Fruit fly (Drosophila melanogaster) whole organism, embryonic: ENCODE data around the gene Tengl3.

ENCODE experiments used
- Abd-B ChIP-seq: fragments of 200-800 bp; sonication (Bioruptor generic); optimal IDR thresholded peaks from 2 replicates; lab custom pipeline; 2018; ENCODE audit warnings: missing biosample characterization, mild to moderate bottlenecking, missing genetic modification characterization, moderate library complexity
- Antp ChIP-seq: fragments of 200-800 bp; sonication (Bioruptor generic); optimal IDR thresholded peaks from 3 replicates; lab custom pipeline; 2016; ENCODE audit warnings: missing biosample characterization, missing genetic modification characterization
- Asciz ChIP-seq: fragments of 200-800 bp; sonication (Bioruptor generic); optimal IDR thresholded peaks from 2 replicates; lab custom pipeline; 2017; ENCODE audit warnings: missing biosample characterization, mild to moderate bottlenecking, missing genetic modification characterization, missing genetic modification reagents
- BtbVII ChIP-seq: fragments of 200-800 bp; sonication (Bioruptor generic); optimal IDR thresholded peaks from 3 replicates; lab custom pipeline; 2017; ENCODE audit warnings: missing biosample characterization, mild to moderate bottlenecking, missing genetic modification characterization
- CG10543 ChIP-seq: fragments of 200-800 bp; sonication (Bioruptor generic); optimal IDR thresholded peaks from 3 replicates; lab custom pipeline; 2017; ENCODE audit warnings: missing biosample characterization, mild to moderate bottlenecking, missing genetic modification characterization, moderate library complexity
- CG11723 ChIP-seq: fragments of 200-800 bp; sonication (Bioruptor generic); optimal IDR thresholded peaks from 2 replicates; lab custom pipeline; 2017; ENCODE audit warnings: missing biosample characterization, mild to moderate bottlenecking, missing genetic modification characterization
- CG12391 ChIP-seq: fragments of 200-800 bp; sonication (Bioruptor generic); optimal IDR thresholded peaks from 3 replicates; lab custom pipeline; 2018; ENCODE audit warnings: missing biosample characterization, mild to moderate bottlenecking, missing genetic modification characterization, moderate library complexity
- CG12659 ChIP-seq: fragments of 200-800 bp; sonication (Bioruptor generic); optimal IDR thresholded peaks from 3 replicates; lab custom pipeline; 2017; ENCODE audit warnings: mild to moderate bottlenecking, missing biosample characterization, missing genetic modification reagents, missing genetic modification characterization
- CG1529 ChIP-seq: fragments of 200-800 bp; sonication (Bioruptor generic); optimal IDR thresholded peaks from 3 replicates; lab custom pipeline; 2018; ENCODE audit warnings: missing biosample characterization, missing genetic modification characterization
- CG1602 ChIP-seq: fragments of 200-800 bp; sonication (Bioruptor generic); optimal IDR thresholded peaks from 3 replicates; lab custom pipeline; 2016; ENCODE audit warnings: missing biosample characterization, missing genetic modification characterization
- CG17359 ChIP-seq: fragments of 200-800 bp; sonication (Bioruptor generic); optimal IDR thresholded peaks from 3 replicates; lab custom pipeline; 2018; ENCODE audit warnings: missing biosample characterization, mild to moderate bottlenecking, missing genetic modification characterization, moderate library complexity
- CG17802 ChIP-seq: fragments of 200-800 bp; sonication (Bioruptor generic); optimal IDR thresholded peaks from 2 replicates; lab custom pipeline; 2018; ENCODE audit warnings: missing biosample characterization, mild to moderate bottlenecking, missing genetic modification characterization, moderate library complexity
- CG18476 ChIP-seq: fragments of 200-800 bp; sonication (Bioruptor generic); optimal IDR thresholded peaks from 2 replicates; lab custom pipeline; 2016; ENCODE audit warnings: missing biosample characterization, mild to moderate bottlenecking, missing genetic modification characterization
- CG2116 ChIP-seq: fragments of 200-800 bp; sonication (Bioruptor generic); optimal IDR thresholded peaks from 3 replicates; lab custom pipeline; 2018; ENCODE audit warnings: missing biosample characterization, mild to moderate bottlenecking, missing genetic modification characterization
- CG31388 ChIP-seq: fragments of 200-800 bp; sonication (Bioruptor generic); optimal IDR thresholded peaks from 2 replicates; lab custom pipeline; 2016; ENCODE audit warnings: missing biosample characterization, missing genetic modification characterization
- CG8089 ChIP-seq: fragments of 200-800 bp; sonication (Bioruptor generic); optimal IDR thresholded peaks from 3 replicates; lab custom pipeline; 2016; ENCODE audit warnings: missing biosample characterization, missing genetic modification characterization
- D19B ChIP-seq: fragments of 200-800 bp; sonication (Bioruptor generic); optimal IDR thresholded peaks from 2 replicates; lab custom pipeline; 2017; ENCODE audit warnings: missing biosample characterization, mild to moderate bottlenecking, missing genetic modification characterization
- Dad ChIP-seq: fragments of 200-800 bp; sonication (Bioruptor generic); optimal IDR thresholded peaks from 3 replicates; lab custom pipeline; 2016; ENCODE audit warnings: missing biosample characterization, missing genetic modification characterization
- Drgx ChIP-seq: fragments of 200-800 bp; sonication (Bioruptor generic); IDR thresholded peaks from 2 replicates; pipeline ENCODE4 v1.3.6; 2022; ENCODE audit warnings: missing biosample characterization, missing genetic modification characterization
- E2f2 ChIP-seq: fragments of 200-800 bp; sonication (Bioruptor generic); IDR thresholded peaks from 2 replicates; pipeline ENCODE4 v1.3.6; 2022; ENCODE audit warnings: missing biosample characterization, missing genetic modification characterization
- HmgZ ChIP-seq: fragments of 200-800 bp; sonication (Bioruptor generic); optimal IDR thresholded peaks from 2 replicates; lab custom pipeline; 2018; ENCODE audit warnings: missing biosample characterization, mild to moderate bottlenecking, missing genetic modification characterization
- Hr39 ChIP-seq: fragments of >200 bp; optimal IDR thresholded peaks from 2 replicates; lab custom pipeline; 2017
- MBD-R2 ChIP-seq: fragments of 200-800 bp; sonication (Bioruptor generic); IDR thresholded peaks from 2 replicates; pipeline ENCODE4 v1.3.6; 2022; ENCODE audit warnings: missing biosample characterization, missing genetic modification characterization
- Mes4 ChIP-seq: fragments of 200-800 bp; sonication (Bioruptor generic); optimal IDR thresholded peaks from 2 replicates; lab custom pipeline; 2016; ENCODE audit warnings: missing biosample characterization, missing genetic modification characterization
- Myb ChIP-seq: fragments of 200-800 bp; sonication (Bioruptor generic); optimal IDR thresholded peaks from 2 replicates; lab custom pipeline; 2016; ENCODE audit warnings: missing biosample characterization, missing genetic modification characterization
- Oli ChIP-seq: fragments of 200-800 bp; sonication (Bioruptor generic); optimal IDR thresholded peaks from 2 replicates; lab custom pipeline; 2018; ENCODE audit warnings: missing biosample characterization, mild to moderate bottlenecking, missing genetic modification characterization, moderate library complexity
- Optix ChIP-seq: fragments of 200-800 bp; sonication (Bioruptor generic); IDR thresholded peaks from 3 replicates; pipeline ENCODE4 v1.3.6; 2022; ENCODE audit warnings: missing biosample characterization, missing genetic modification characterization
- Ravus ChIP-seq: fragments of 200-800 bp; sonication (Bioruptor generic); IDR thresholded peaks from 2 replicates; pipeline ENCODE4 v1.3.6; 2022; ENCODE audit warnings: missing biosample characterization, missing genetic modification characterization
- Rfx ChIP-seq: fragments of 200-800 bp; sonication (Bioruptor generic); IDR thresholded peaks from 2 replicates; pipeline ENCODE4 v1.3.6; 2022; ENCODE audit warnings: missing biosample characterization, missing genetic modification characterization
- Side ChIP-seq: fragments of 200-800 bp; sonication (Bioruptor generic); optimal IDR thresholded peaks from 2 replicates; lab custom pipeline; 2016; ENCODE audit warnings: missing biosample characterization, missing genetic modification characterization
- Sry-δ ChIP-seq: fragments of 200-800 bp; sonication (Bioruptor generic); optimal IDR thresholded peaks from 2 replicates; lab custom pipeline; 2016; ENCODE audit warnings: missing biosample characterization, missing genetic modification characterization
- Vsx1 ChIP-seq: fragments of 200-800 bp; sonication (Bioruptor generic); optimal IDR thresholded peaks from 2 replicates; lab custom pipeline; 2017; ENCODE audit warnings: missing biosample characterization, mild to moderate bottlenecking, missing genetic modification characterization, missing genetic modification reagents
- Xrp1 ChIP-seq: fragments of 200-800 bp; sonication (Bioruptor generic); IDR thresholded peaks from 2 replicates; pipeline ENCODE4 v1.3.6; 2022; ENCODE audit warnings: missing biosample characterization, missing genetic modification characterization
- YL-1 ChIP-seq: fragments of 200-800 bp; sonication (Bioruptor generic); optimal IDR thresholded peaks from 3 replicates; lab custom pipeline; 2017; ENCODE audit warnings: missing biosample characterization, mild to moderate bottlenecking, missing genetic modification characterization
- bbx ChIP-seq: fragments of 200-800 bp; sonication (Bioruptor generic); IDR thresholded peaks from 2 replicates; pipeline ENCODE4 v1.3.6; 2022; ENCODE audit warnings: missing biosample characterization, missing genetic modification characterization; ENCODE audit not compliant: partially characterized antibody
- chn ChIP-seq: fragments of 200-800 bp; sonication (Bioruptor generic); optimal IDR thresholded peaks from 2 replicates; lab custom pipeline; 2016; ENCODE audit warnings: missing biosample characterization, missing genetic modification characterization
- corto ChIP-seq: fragments of 200-800 bp; sonication (Bioruptor generic); optimal IDR thresholded peaks from 2 replicates; lab custom pipeline; 2016; ENCODE audit warnings: missing biosample characterization, mild to moderate bottlenecking, missing genetic modification characterization, moderate library complexity
- dpn ChIP-seq, 2 experiments: fragments of 200-800 bp; sonication (Bioruptor generic); optimal IDR thresholded peaks; 3 replicates each; lab custom pipeline; 2016; ENCODE audit warnings: missing biosample characterization in 2 of 2, missing genetic modification characterization in 2 of 2
- fu2 ChIP-seq: fragments of 200-800 bp; sonication (Bioruptor generic); optimal IDR thresholded peaks from 2 replicates; lab custom pipeline; 2016; ENCODE audit warnings: missing biosample characterization, missing genetic modification characterization
- gcm2 ChIP-seq: fragments of 200-800 bp; sonication (Bioruptor generic); optimal IDR thresholded peaks from 2 replicates; lab custom pipeline; 2016; ENCODE audit warnings: missing biosample characterization, missing genetic modification characterization
- ham ChIP-seq: fragments of 200-800 bp; sonication (Bioruptor generic); IDR thresholded peaks from 2 replicates; pipeline ENCODE4 v1.3.6; 2022; ENCODE audit warnings: missing biosample characterization, missing genetic modification characterization
- jing ChIP-seq: fragments of 200-800 bp; sonication (Bioruptor generic); optimal IDR thresholded peaks from 2 replicates; lab custom pipeline; 2018; ENCODE audit warnings: missing biosample characterization, mild to moderate bottlenecking, missing genetic modification characterization
- luna ChIP-seq: fragments of 200-800 bp; sonication (Bioruptor generic); optimal IDR thresholded peaks from 2 replicates; lab custom pipeline; 2016; ENCODE audit warnings: missing biosample characterization, missing genetic modification characterization
- phol ChIP-seq: fragments of 200-800 bp; sonication (Bioruptor generic); optimal IDR thresholded peaks from 3 replicates; lab custom pipeline; 2018; ENCODE audit warnings: missing biosample characterization, mild to moderate bottlenecking, missing genetic modification characterization, moderate library complexity
- pum ChIP-seq: fragments of 200-800 bp; sonication (Bioruptor generic); optimal IDR thresholded peaks from 2 replicates; lab custom pipeline; 2016; ENCODE audit warnings: missing biosample characterization, missing genetic modification characterization
- rib ChIP-seq: fragments of 200-800 bp; sonication (Bioruptor generic); IDR thresholded peaks from 2 replicates; pipeline ENCODE4 v1.3.6; 2022; ENCODE audit warnings: missing biosample characterization, missing genetic modification characterization
- salm ChIP-seq: fragments of 200-800 bp; sonication (Bioruptor generic); optimal IDR thresholded peaks from 2 replicates; lab custom pipeline; 2018; ENCODE audit warnings: missing biosample characterization, mild to moderate bottlenecking, missing genetic modification characterization
- so ChIP-seq: fragments of 200-800 bp; sonication (Bioruptor generic); IDR thresholded peaks from 3 replicates; pipeline ENCODE4 v1.3.6; 2022; ENCODE audit warnings: missing biosample characterization, missing genetic modification characterization
- unc-4 ChIP-seq: fragments of 200-800 bp; sonication (Bioruptor generic); IDR thresholded peaks from 2 replicates; pipeline ENCODE4 v1.3.6; 2022; ENCODE audit warnings: missing biosample characterization, missing genetic modification characterization; ENCODE audit not compliant: partially characterized antibody

The Tengl3 gene

dm6 chr2L:2202018-2202852 lies 35.8 kb downstream of the Tengl3 start (continued):
- peak; percentile 93 for TF ChIP-seq CG17802 (tag; lab: Kevin White, UChicago)
- TF ChIP-seq bbx, result peak; percentile 77
- peak; percentile 99 for TF ChIP-seq CG1602 (GFP tag; lab: Kevin White, UChicago)
- TF ChIP-seq Myb (GFP tag; lab: Kevin White, UChicago), result peak; percentile 81
- peak; percentile 100 for TF ChIP-seq CG1529
- TF ChIP-seq CG17359 (tag; lab: Kevin White, UChicago), result peak; percentile 100
- TF ChIP-seq MBD-R2, result peak; percentile 81
- TF ChIP-seq Hr39 (lab: Kevin White, UChicago), result no peak
- TF ChIP-seq Sry-δ (GFP tag; lab: Kevin White, UChicago), result peak; percentile 74
- peak; percentile 97 for TF ChIP-seq Optix
- TF ChIP-seq Dad (GFP tag; lab: Kevin White, UChicago), result peak; percentile 97
- peak; percentile 98 for TF ChIP-seq Side (GFP tag; lab: Kevin White, UChicago)
- peak; percentile 99 for TF ChIP-seq Mes4
- peak; percentile 100 for TF ChIP-seq CG12391 (tag; lab: Kevin White, UChicago)
- peak; percentile 99 for TF ChIP-seq so (GFP tag; lab: Robert Waterston, UW)
- peak; percentile 78 for TF ChIP-seq Rfx (GFP tag; lab: Robert Waterston, UW)
- TF ChIP-seq HmgZ (tag; lab: Kevin White, UChicago), result peak; percentile 96
- TF ChIP-seq CG11723 (GFP tag; lab: Kevin White, UChicago), result peak; percentile 97
- peak; percentile 75 for TF ChIP-seq fu2
- peak; percentile 99 for TF ChIP-seq salm (tag; lab: Kevin White, UChicago)
- peak; percentile 47; the same call in 1 of the 2 replicates for TF ChIP-seq rib (GFP tag; lab: Robert Waterston, UW)
- 0 out of 2 replicates have a peak, but pooled peaks have one; percentile 35 for TF ChIP-seq ham
- TF ChIP-seq E2f2 (GFP tag; lab: Robert Waterston, UW), result peak; percentile 89
- TF ChIP-seq CG31388 (GFP tag; lab: Kevin White, UChicago), result peak; percentile 98
- peak; percentile 100 for TF ChIP-seq Asciz
- TF ChIP-seq BtbVII, result peak; percentile 93
- peak; percentile 94 for TF ChIP-seq Ravus
- TF ChIP-seq corto (GFP tag; lab: Kevin White, UChicago), result peak; percentile 99
- peak; percentile 97 to 98 for TF ChIP-seq dpn (GFP tag; optimal IDR thresholded peaks at IDR 0.05; lab: Kevin White, UChicago)
- peak; percentile 98 for TF ChIP-seq CG8089 (GFP tag; lab: Kevin White, UChicago)
- TF ChIP-seq D19B (GFP tag; lab: Kevin White, UChicago), result peak; percentile 17
- TF ChIP-seq gcm2, result peak; percentile 95
- peak; percentile 99 for TF ChIP-seq chn (GFP tag; lab: Kevin White, UChicago)
- peak; percentile 97 for TF ChIP-seq CG12659
- TF ChIP-seq YL-1 (GFP tag; lab: Kevin White, UChicago), result peak; percentile 94
- peak; percentile 99 for TF ChIP-seq phol
- peak; percentile 96 for TF ChIP-seq Vsx1 (GFP tag; lab: Kevin White, UChicago)
- TF ChIP-seq Xrp1 (GFP tag; lab: Robert Waterston, UW), result peak; percentile 100
- peak; percentile 39 for TF ChIP-seq CG10543 (GFP tag; lab: Kevin White, UChicago)
- TF ChIP-seq Abd-B, result peak; percentile 97
- peak; percentile 99 for TF ChIP-seq Oli (tag; lab: Kevin White, UChicago)
- TF ChIP-seq CG2116 (GFP tag; lab: Kevin White, UChicago), result peak; percentile 92
- peak; percentile 98 for TF ChIP-seq CG18476 (GFP tag; lab: Kevin White, UChicago)
- TF ChIP-seq Antp (GFP tag; lab: Kevin White, UChicago), result peak; percentile 97
- TF ChIP-seq luna (GFP tag; lab: Kevin White, UChicago), result no peak
- peak; percentile 100 for TF ChIP-seq Drgx (GFP tag; lab: Robert Waterston, UW)
- peak; percentile 99 for TF ChIP-seq jing (GFP tag; lab: Kevin White, UChicago)
- TF ChIP-seq unc-4 (GFP tag; lab: Robert Waterston, UW), result no peak
- TF ChIP-seq pum, result peak; percentile 99
